Worm (Caenorhabditis elegans): ENCODE measurements around the gene mfsd-8.

DNA sequence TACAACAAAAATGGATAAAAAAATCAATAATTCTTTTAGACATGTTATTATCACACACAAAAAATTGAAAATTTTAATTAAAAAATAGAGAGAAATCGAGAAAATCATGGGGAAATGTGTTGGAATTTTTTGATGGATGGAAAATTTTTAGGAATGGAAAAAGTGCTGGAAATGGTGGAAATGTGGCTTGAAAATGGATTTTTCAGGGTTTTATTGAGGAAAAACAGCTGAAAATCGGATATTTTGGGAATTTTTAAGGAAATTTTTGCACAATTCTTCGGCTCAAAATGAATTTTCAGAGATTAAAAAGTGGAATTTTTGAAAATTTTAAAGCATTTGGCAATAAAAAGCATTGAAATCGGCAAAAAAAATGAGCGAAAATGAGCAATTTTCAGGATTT is 35.8 kb downstream of the mfsd-8 start:
- no peak for TF ChIP-seq him-1 (tag; optimal IDR thresholded peaks at IDR 0.05)
- TF ChIP-seq W03F9.2 (tag; optimal IDR thresholded peaks at IDR 0.05): no peak
- no peak for TF ChIP-seq dao-5 (tag; optimal IDR thresholded peaks at IDR 0.05)

Data from whole organism, L4/young adult.